Worm (Caenorhabditis elegans) whole organism, midembryonic: Measurements from ENCODE around the gene spat-1.

Experiments used
- med-1 ChIP-seq: sonication (generic microtip); optimal IDR thresholded peaks from 2 replicates; lab custom pipeline; 2017; ENCODE audit warnings: missing genetic modification characterization, mild to moderate bottlenecking, missing compliant biosample characterization, antibody characterized with exemption, missing genetic modification reagents; ENCODE audit not compliant: insufficient read depth
- ref-1 ChIP-seq: fragments of 200-800 bp; sonication (Bioruptor generic); conservative IDR thresholded peaks from 2 replicates; pipeline ENCODE4 v1.3.6; 2022; ENCODE audit warnings: missing genetic modification reagents, missing genetic modification characterization, missing compliant biosample characterization
- tab-1 ChIP-seq: fragments of 200-800 bp; sonication (Bioruptor generic); IDR thresholded peaks from 2 replicates; pipeline ENCODE4 v1.3.6; 2022; ENCODE audit warnings: missing genetic modification characterization, missing compliant biosample characterization
- ztf-29 ChIP-seq: fragments of 200-800 bp; sonication (Bioruptor generic); IDR thresholded peaks from 2 replicates; pipeline ENCODE4 v1.3.6; 2022; ENCODE audit warnings: missing genetic modification reagents, missing genetic modification characterization, missing compliant biosample characterization

DNA sequence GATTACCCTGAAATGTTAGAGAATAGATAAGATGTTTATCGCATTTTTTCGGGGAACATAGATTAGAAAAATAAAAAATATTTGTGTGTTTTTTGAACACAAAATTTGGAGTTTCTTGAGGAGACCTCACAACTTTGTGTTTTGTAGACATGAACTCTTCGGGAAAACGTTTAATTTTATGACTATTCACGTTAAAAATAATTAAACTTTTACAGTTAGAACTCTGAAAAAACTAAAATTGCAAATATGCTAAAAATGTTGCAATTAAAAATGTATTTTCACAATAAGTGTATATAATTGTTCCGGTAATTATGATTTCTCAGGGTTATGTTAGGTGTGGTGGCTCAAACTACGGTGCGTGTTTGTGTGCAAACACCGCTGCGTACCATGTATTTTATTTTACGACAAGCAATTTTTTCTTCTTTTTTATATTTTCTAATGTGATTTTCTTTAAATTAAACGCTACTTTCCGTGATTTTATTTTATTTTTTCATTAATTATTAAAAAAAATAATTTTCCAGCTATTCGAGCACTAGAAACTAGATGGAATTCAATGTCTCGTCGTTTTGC lies at the start of gene spat-1, which contains the start of gene F57C2.5:
- TF ChIP-seq med-1 (GFP tag; lab: Kevin White, UChicago) (no peak), ref-1 (GFP tag; lab: Robert Waterston, UW) (no peak), ztf-29 (GFP tag; lab: Robert Waterston, UW) (no peak), tab-1 (GFP tag; lab: Robert Waterston, UW) (no peak)
